Worm (Caenorhabditis elegans) whole organism, L2 larva: ENCODE data around the gene F28C1.1.

Experiments
- aly-2 ChIP-seq: fragments of 150-350 bp; optimal IDR thresholded peaks from 2 replicates; lab custom pipeline; 2014; ENCODE audit warnings: missing biosample characterization, missing genetic modification characterization
- ceh-16 ChIP-seq: fragments of 150-350 bp; optimal IDR thresholded peaks from 2 replicates; lab custom pipeline; 2014; ENCODE audit warnings: missing biosample characterization, missing genetic modification characterization
- ceh-82 ChIP-seq: fragments of 150-350 bp; optimal IDR thresholded peaks from 2 replicates; lab custom pipeline; 2014; ENCODE audit warnings: missing biosample characterization, missing genetic modification characterization
- lin-13 ChIP-seq: fragments of 150-350 bp; optimal IDR thresholded peaks from 2 replicates; lab custom pipeline; 2014; ENCODE audit warnings: missing biosample characterization, missing genetic modification reagents, missing genetic modification characterization
- nhr-10 ChIP-seq: sonication (generic microtip); optimal IDR thresholded peaks from 2 replicates; lab custom pipeline; 2017; ENCODE audit warnings: missing biosample characterization, missing genetic modification characterization
- nhr-12 ChIP-seq: fragments of 150-350 bp; optimal IDR thresholded peaks from 2 replicates; lab custom pipeline; 2014; ENCODE audit warnings: missing biosample characterization, missing genetic modification characterization
- nhr-21 ChIP-seq: fragments of 150-350 bp; optimal IDR thresholded peaks from 2 replicates; lab custom pipeline; 2014; ENCODE audit warnings: missing biosample characterization, missing genetic modification characterization
- nhr-77 ChIP-seq: fragments of 150-350 bp; optimal IDR thresholded peaks from 2 replicates; lab custom pipeline; 2014; ENCODE audit warnings: missing biosample characterization, missing genetic modification characterization
- unc-55 ChIP-seq: fragments of 150-350 bp; sonication (generic microtip); optimal IDR thresholded peaks from 3 replicates; lab custom pipeline; 2014; ENCODE audit warnings: missing biosample characterization, missing genetic modification reagents, missing genetic modification characterization

ce11 chrV:12433717-12434116 is 16.9 kb upstream of the F28C1.1 start, which contains the start of gene srh-25:
- TF ChIP-seq ceh-82 (tag; lab: Kevin White, UChicago) (no peak), unc-55 (GFP tag; lab: Kevin White, UChicago) (no peak), nhr-77 (no peak), aly-2 (tag; lab: Kevin White, UChicago) (no peak), nhr-12 (no peak), ceh-16 (tag; lab: Kevin White, UChicago) (no peak), lin-13 (GFP tag; lab: Kevin White, UChicago) (no peak), nhr-10 (tag; lab: Kevin White, UChicago) (no peak), nhr-21 (tag; lab: Kevin White, UChicago) (no peak)
